Fruit fly (Drosophila melanogaster) whole organism, embryonic: ENCODE data around the gene CG43702.
A peak's percentile ranks its signal among the peaks of the same experiment; 100 is the strongest.

Experiments
- CG10366 ChIP-seq: fragments of 200-800 bp; sonication (Bioruptor generic); IDR thresholded peaks from 2 replicates; pipeline ENCODE4 v1.3.6; 2022; ENCODE audit warnings: missing biosample characterization, missing genetic modification characterization
- CG11456 ChIP-seq: fragments of 200-800 bp; sonication (Bioruptor generic); IDR thresholded peaks from 3 replicates; pipeline ENCODE4 v1.3.6; 2022; ENCODE audit warnings: missing biosample characterization, missing genetic modification characterization
- CG11504 ChIP-seq: fragments of 200-800 bp; sonication (Bioruptor generic); optimal IDR thresholded peaks from 3 replicates; lab custom pipeline; 2019; ENCODE audit warnings: missing biosample characterization, mild to moderate bottlenecking, missing genetic modification characterization, moderate library complexity
- CG11560 ChIP-seq: fragments of 200-800 bp; sonication (Bioruptor generic); IDR thresholded peaks from 3 replicates; pipeline ENCODE4 v1.3.6; 2022; ENCODE audit warnings: missing biosample characterization, missing genetic modification characterization
- CG2129 ChIP-seq: fragments of 200-800 bp; sonication (Bioruptor generic); IDR thresholded peaks from 2 replicates; pipeline ENCODE4 v1.3.6; 2022; ENCODE audit warnings: missing biosample characterization, missing genetic modification characterization; ENCODE audit not compliant: partially characterized antibody
- CG2199 ChIP-seq: fragments of 200-800 bp; sonication (Bioruptor generic); IDR thresholded peaks from 3 replicates; pipeline ENCODE4 v1.3.6; 2022; ENCODE audit warnings: missing biosample characterization, missing genetic modification characterization
- CG34376 ChIP-seq: fragments of 200-800 bp; sonication (Bioruptor generic); optimal IDR thresholded peaks from 2 replicates; lab custom pipeline; 2018; ENCODE audit warnings: missing biosample characterization, mild to moderate bottlenecking, missing genetic modification characterization
- CG6272 ChIP-seq: fragments of 200-800 bp; sonication (Bioruptor generic); IDR thresholded peaks from 2 replicates; pipeline ENCODE4 v1.3.6; 2022; ENCODE audit warnings: missing biosample characterization, missing genetic modification characterization
- CG8388 ChIP-seq: fragments of 200-800 bp; sonication (Bioruptor generic); optimal IDR thresholded peaks from 2 replicates; lab custom pipeline; 2019; ENCODE audit warnings: missing biosample characterization, mild to moderate bottlenecking, missing genetic modification characterization, moderate library complexity
- Deaf1 ChIP-seq: fragments of 200-800 bp; optimal IDR thresholded peaks from 3 replicates; lab custom pipeline; 2019; ENCODE audit warnings: missing biosample characterization, mild to moderate bottlenecking, missing genetic modification characterization, moderate library complexity
- Doc3 ChIP-seq: fragments of 200-800 bp; sonication (Bioruptor generic); IDR thresholded peaks from 3 replicates; pipeline ENCODE4 v1.3.6; 2022; ENCODE audit warnings: missing biosample characterization, missing genetic modification characterization; ENCODE audit not compliant: partially characterized antibody
- Ets65A ChIP-seq: fragments of 200-800 bp; sonication (Bioruptor generic); peaks from one replicate; lab custom pipeline; 2016; ENCODE audit warnings: missing biosample characterization, missing genetic modification characterization
- Fer2 ChIP-seq: fragments of 200-800 bp; sonication (Bioruptor generic); optimal IDR thresholded peaks from 2 replicates; lab custom pipeline; 2018; ENCODE audit warnings: missing biosample characterization, mild to moderate bottlenecking, missing genetic modification characterization, moderate library complexity
- GATAe ChIP-seq: fragments of 200-800 bp; sonication (Bioruptor generic); conservative IDR thresholded peaks from 2 replicates; pipeline ENCODE4 v1.3.6; 2022; ENCODE audit warnings: missing biosample characterization, missing genetic modification characterization
- Hand ChIP-seq: fragments of 200-800 bp; sonication (Bioruptor generic); optimal IDR thresholded peaks from 2 replicates; lab custom pipeline; 2017; ENCODE audit warnings: mild to moderate bottlenecking, missing biosample characterization, missing genetic modification reagents, missing genetic modification characterization
- Hmr ChIP-seq: fragments of 200-800 bp; sonication (Bioruptor generic); optimal IDR thresholded peaks from 3 replicates; lab custom pipeline; 2017; ENCODE audit warnings: mild to moderate bottlenecking, missing biosample characterization, missing genetic modification reagents, missing genetic modification characterization
- Jarid2 ChIP-seq: fragments of 200-800 bp; sonication (Bioruptor generic); optimal IDR thresholded peaks from 3 replicates; lab custom pipeline; 2017; ENCODE audit warnings: mild to moderate bottlenecking, missing biosample characterization, missing genetic modification reagents, missing genetic modification characterization
- Med ChIP-seq: fragments of 200-800 bp; sonication (Bioruptor generic); peaks from one replicate; lab custom pipeline; 2016; ENCODE audit warnings: missing biosample characterization, missing genetic modification characterization, mild to moderate bottlenecking, inconsistent platforms, moderate library complexity
- Rfx ChIP-seq: fragments of 200-800 bp; sonication (Bioruptor generic); IDR thresholded peaks from 2 replicates; pipeline ENCODE4 v1.3.6; 2022; ENCODE audit warnings: missing biosample characterization, missing genetic modification characterization
- Taf1 ChIP-seq: fragments of 200-800 bp; sonication (Bioruptor generic); IDR thresholded peaks from 2 replicates; pipeline ENCODE4 v1.3.6; 2022; ENCODE audit warnings: missing biosample characterization, missing genetic modification characterization
- amos ChIP-seq: fragments of 200-800 bp; sonication (Bioruptor generic); IDR thresholded peaks from 2 replicates; pipeline ENCODE4 v1.3.6; 2022; ENCODE audit warnings: missing biosample characterization, missing genetic modification characterization; ENCODE audit not compliant: partially characterized antibody
- ara ChIP-seq: fragments of 200-800 bp; sonication (Bioruptor generic); IDR thresholded peaks from 2 replicates; pipeline ENCODE4 v1.3.6; 2022; ENCODE audit warnings: missing biosample characterization, missing genetic modification characterization
- ato ChIP-seq: fragments of 200-800 bp; sonication (Bioruptor generic); IDR thresholded peaks from 2 replicates; pipeline ENCODE4 v1.3.6; 2022; ENCODE audit warnings: missing biosample characterization, missing genetic modification characterization; ENCODE audit not compliant: partially characterized antibody
- chinmo ChIP-seq: fragments of 200-800 bp; sonication (Bioruptor generic); IDR thresholded peaks from 4 replicates; pipeline ENCODE4 v1.3.6; 2022; ENCODE audit warnings: missing biosample characterization, missing genetic modification characterization; ENCODE audit not compliant: partially characterized antibody
- ci ChIP-seq: fragments of 200-800 bp; sonication (Bioruptor generic); IDR thresholded peaks from 3 replicates; pipeline ENCODE4 v1.3.6; 2022; ENCODE audit warnings: missing biosample characterization, missing genetic modification characterization
- cwo ChIP-seq: fragments of 200-800 bp; sonication (Bioruptor generic); optimal IDR thresholded peaks from 3 replicates; lab custom pipeline; 2017; ENCODE audit warnings: missing biosample characterization, missing genetic modification characterization, mild to moderate bottlenecking, moderate library complexity, missing genetic modification reagents
- dati ChIP-seq: fragments of 200-800 bp; sonication (Bioruptor generic); IDR thresholded peaks from 2 replicates; pipeline ENCODE4 v1.3.6; 2022; ENCODE audit warnings: missing biosample characterization, missing genetic modification characterization
- exex ChIP-seq: fragments of 200-800 bp; sonication (Bioruptor generic); optimal IDR thresholded peaks from 4 replicates; lab custom pipeline; 2018; ENCODE audit warnings: missing biosample characterization, mild to moderate bottlenecking, missing genetic modification characterization, moderate library complexity
- grn ChIP-seq: fragments of 200-800 bp; sonication (Bioruptor generic); optimal IDR thresholded peaks from 3 replicates; lab custom pipeline; 2017; ENCODE audit warnings: missing biosample characterization, missing genetic modification characterization
- h ChIP-seq: fragments of >200 bp; optimal IDR thresholded peaks from 2 replicates; lab custom pipeline; 2017
- hkb ChIP-seq, 2 experiments: fragments of 200-800 bp in 1 of 2; fragments of >200 bp in 1 of 2; sonication (Bioruptor generic) in 1 of 2; IDR thresholded peaks in 1 of 2; optimal IDR thresholded peaks in 1 of 2; 2 replicates each; pipeline versions ENCODE4 v1.3.6 to Lab custom; 2017 to 2022; ENCODE audit warnings: missing biosample characterization in 1 of 2, missing genetic modification characterization in 1 of 2
- mirr ChIP-seq: fragments of 200-800 bp; sonication (Bioruptor generic); optimal IDR thresholded peaks from 3 replicates; lab custom pipeline; 2018; ENCODE audit warnings: missing biosample characterization, mild to moderate bottlenecking, missing genetic modification characterization
- onecut ChIP-seq: fragments of 200-800 bp; sonication (Bioruptor generic); IDR thresholded peaks from 2 replicates; pipeline ENCODE4 v1.3.6; 2022; ENCODE audit warnings: missing biosample characterization, missing genetic modification characterization
- pfk ChIP-seq: fragments of 200-800 bp; sonication (Bioruptor generic); optimal IDR thresholded peaks from 2 replicates; lab custom pipeline; 2018; ENCODE audit warnings: missing biosample characterization, mild to moderate bottlenecking, missing genetic modification characterization, moderate library complexity
- sima ChIP-seq: fragments of 200-800 bp; sonication (Bioruptor generic); optimal IDR thresholded peaks from 2 replicates; lab custom pipeline; 2016; ENCODE audit warnings: missing biosample characterization, missing genetic modification characterization
- slbo ChIP-seq: fragments of 200-800 bp; sonication (Bioruptor generic); IDR thresholded peaks from 2 replicates; pipeline ENCODE4 v1.3.6; 2022; ENCODE audit warnings: missing biosample characterization, missing genetic modification characterization
- trem ChIP-seq: fragments of 200-800 bp; optimal IDR thresholded peaks from 3 replicates; lab custom pipeline; 2019; ENCODE audit warnings: missing biosample characterization, mild to moderate bottlenecking, missing genetic modification characterization, moderate library complexity
- wek ChIP-seq: fragments of 200-800 bp; sonication (Bioruptor generic); optimal IDR thresholded peaks from 3 replicates; lab custom pipeline; 2018; ENCODE audit warnings: missing biosample characterization, mild to moderate bottlenecking, missing genetic modification characterization, moderate library complexity

Gene CG43702

dm6 chr3L:21284720-21285638 lies 13.5 kb upstream of the CG43702 start:
- TF ChIP-seq GATAe (GFP tag; lab: Robert Waterston, UW) = peak; percentile 85
- no peak for TF ChIP-seq sima (GFP tag; lab: Kevin White, UChicago)
- peak; percentile 68 for TF ChIP-seq Ets65A (GFP tag; lab: Kevin White, UChicago)
- TF ChIP-seq CG6272 (GFP tag; lab: Robert Waterston, UW) = no peak
- TF ChIP-seq dati (GFP tag; lab: Robert Waterston, UW) = 0 out of 2 replicates have a peak, but pooled peaks have one; percentile 2
- TF ChIP-seq onecut (GFP tag; lab: Robert Waterston, UW) = peak; percentile 12; the same call in 1 of the 2 replicates
- peak; percentile 73 for TF ChIP-seq Deaf1 (tag; lab: Kevin White, UChicago)
- TF ChIP-seq wek = no peak
- TF ChIP-seq slbo (GFP tag; lab: Robert Waterston, UW) = 0 out of 2 replicates have a peak, but pooled peaks have one; percentile 26
- no peak for TF ChIP-seq CG2129 (GFP tag; lab: Robert Waterston, UW)
- TF ChIP-seq Doc3 (GFP tag; lab: Robert Waterston, UW) = no peak
- TF ChIP-seq exex (tag; lab: Kevin White, UChicago) = peak; percentile 97
- peak; percentile 6 for TF ChIP-seq pfk (GFP tag; lab: Kevin White, UChicago)
- TF ChIP-seq Jarid2 = peak; percentile 34
- TF ChIP-seq hkb (optimal IDR thresholded peaks at IDR 0.05; lab: Kevin White, UChicago) = no peak
- TF ChIP-seq hkb (GFP tag; IDR thresholded peaks at IDR 0.05; lab: Robert Waterston, UW) = 0 out of 2 replicates have a peak, but pooled peaks have one; percentile 7
- no peak for TF ChIP-seq trem (tag; lab: Kevin White, UChicago)
- TF ChIP-seq chinmo (GFP tag; lab: Robert Waterston, UW) = 0 out of 4 replicates have a peak, but pooled peaks have one; percentile 19
- no peak for TF ChIP-seq ato (GFP tag; lab: Robert Waterston, UW)
- TF ChIP-seq Med = peak; percentile 56
- 0 out of 3 replicates have a peak, but pooled peaks have one; percentile 17 for TF ChIP-seq CG11456 (GFP tag; lab: Robert Waterston, UW)
- peak; percentile 98 for TF ChIP-seq CG8388 (GFP tag; lab: Kevin White, UChicago)
- TF ChIP-seq cwo (GFP tag; lab: Kevin White, UChicago) = no peak
- TF ChIP-seq CG2199 (GFP tag; lab: Robert Waterston, UW) = 0 out of 3 replicates have a peak, but pooled peaks have one; percentile 10
- no peak for TF ChIP-seq h (lab: Kevin White, UChicago)
- TF ChIP-seq CG11560 (tag; lab: Robert Waterston, UW) = no peak
- no peak for TF ChIP-seq Hand
- TF ChIP-seq CG34376 (GFP tag; lab: Kevin White, UChicago) = peak; percentile 97
- 0 out of 2 replicates have a peak, but pooled peaks have one; percentile 31 for TF ChIP-seq ara
- TF ChIP-seq mirr (GFP tag; lab: Kevin White, UChicago) = peak; percentile 96
- TF ChIP-seq ci (GFP tag; lab: Robert Waterston, UW) = 0 out of 3 replicates have a peak, but pooled peaks have one; percentile 16
- TF ChIP-seq grn (GFP tag; lab: Kevin White, UChicago) = peak; percentile 75
- no peak for TF ChIP-seq CG10366
- TF ChIP-seq Taf1 = no peak
- no peak for TF ChIP-seq Fer2 (tag; lab: Kevin White, UChicago)
- no peak for TF ChIP-seq CG11504
- TF ChIP-seq amos (GFP tag; lab: Robert Waterston, UW) = peak; percentile 20; the same call in 1 of the 2 replicates
- no peak for TF ChIP-seq Hmr (GFP tag; lab: Kevin White, UChicago)
- 0 out of 2 replicates have a peak, but pooled peaks have one; percentile 34 for TF ChIP-seq Rfx
